Worm (Caenorhabditis elegans) whole organism, late embryonic: ENCODE measurements around the gene gst-7.
A peak's percentile ranks its signal among the peaks of the same experiment; 100 is the strongest.
"Not testable (repeated sequence)": the region's sequence is repeated elsewhere in the genome, so short reads cannot be mapped to it uniquely, and the experiment has no call there.

ENCODE experiments used
- C38D4.7 ChIP-seq: fragments of 200-800 bp; sonication (Bioruptor generic); optimal IDR thresholded peaks from 2 replicates; lab custom pipeline; 2018; ENCODE audit warnings: mild to moderate bottlenecking, missing genetic modification characterization, moderate library complexity, missing compliant biosample characterization
- F13H6.1 ChIP-seq: sonication (generic microtip); optimal IDR thresholded peaks from 2 replicates; lab custom pipeline; 2016; ENCODE audit warnings: missing genetic modification characterization, missing compliant biosample characterization
- Y22D7AL.16 ChIP-seq: sonication (generic microtip); optimal IDR thresholded peaks from 2 replicates; lab custom pipeline; 2016; ENCODE audit warnings: missing genetic modification characterization, missing compliant biosample characterization
- ama-1 ChIP-seq: fragments of 150-350 bp; optimal IDR thresholded peaks from 2 replicates; lab custom pipeline; 2014
- ceh-18 ChIP-seq: sonication (generic microtip); optimal IDR thresholded peaks from 2 replicates; lab custom pipeline; 2016; ENCODE audit warnings: missing genetic modification characterization, missing compliant biosample characterization
- ceh-2 ChIP-seq: sonication (generic microtip); optimal IDR thresholded peaks from 2 replicates; lab custom pipeline; 2016; ENCODE audit warnings: missing genotype, missing genetic modification characterization, missing compliant biosample characterization
- ceh-22 ChIP-seq: sonication (generic microtip); optimal IDR thresholded peaks from 2 replicates; lab custom pipeline; 2017; ENCODE audit warnings: missing biosample characterization, missing genetic modification characterization
- ceh-30 ChIP-seq: fragments of 150-350 bp; optimal IDR thresholded peaks from 2 replicates; lab custom pipeline; 2014; ENCODE audit warnings: missing biosample characterization, missing genetic modification characterization
- ceh-31 ChIP-seq: sonication (generic microtip); optimal IDR thresholded peaks from 2 replicates; lab custom pipeline; 2016; ENCODE audit warnings: missing genetic modification characterization, missing compliant biosample characterization
- ceh-45 ChIP-seq: fragments of 200-800 bp; sonication (Bioruptor generic); IDR thresholded peaks from 2 replicates; pipeline ENCODE4 v1.3.6; 2022; ENCODE audit warnings: missing genetic modification reagents, missing genetic modification characterization, missing compliant biosample characterization
- ceh-48 ChIP-seq: sonication (generic microtip); optimal IDR thresholded peaks from 2 replicates; lab custom pipeline; 2016; ENCODE audit warnings: missing genetic modification characterization, inconsistent platforms, missing compliant biosample characterization
- ceh-9 ChIP-seq: sonication (generic microtip); optimal IDR thresholded peaks from 2 replicates; lab custom pipeline; 2016; ENCODE audit warnings: mild to moderate bottlenecking, missing genetic modification characterization, inconsistent platforms, missing compliant biosample characterization
- che-1 ChIP-seq: sonication (generic microtip); optimal IDR thresholded peaks from 2 replicates; lab custom pipeline; 2016; ENCODE audit warnings: mild to moderate bottlenecking, missing genetic modification characterization, missing compliant biosample characterization
- dmd-4 ChIP-seq: sonication (generic microtip); optimal IDR thresholded peaks from 2 replicates; lab custom pipeline; 2016; ENCODE audit warnings: borderline replicate concordance, missing genetic modification characterization, missing compliant biosample characterization
- dve-1 ChIP-seq: sonication (generic microtip); optimal IDR thresholded peaks from 2 replicates; lab custom pipeline; 2017; ENCODE audit warnings: antibody characterized with exemption, mild to moderate bottlenecking, missing genetic modification characterization, missing compliant biosample characterization
- elt-2 ChIP-seq: sonication (generic microtip); optimal IDR thresholded peaks from 2 replicates; lab custom pipeline; 2016; ENCODE audit warnings: missing genetic modification reagents, missing genetic modification characterization, missing compliant biosample characterization
- elt-4 ChIP-seq: sonication (generic microtip); optimal IDR thresholded peaks from 2 replicates; lab custom pipeline; 2016; ENCODE audit warnings: missing genetic modification characterization, missing compliant biosample characterization
- ets-4 ChIP-seq: sonication (generic microtip); optimal IDR thresholded peaks from 2 replicates; lab custom pipeline; 2016; ENCODE audit warnings: missing genetic modification characterization, missing compliant biosample characterization
- fkh-10 ChIP-seq: fragments of 150-350 bp; optimal IDR thresholded peaks from 2 replicates; lab custom pipeline; 2014; ENCODE audit warnings: missing biosample characterization, missing genetic modification reagents, missing genetic modification characterization
- fkh-6 ChIP-seq: sonication (generic microtip); optimal IDR thresholded peaks from 2 replicates; lab custom pipeline; 2016; ENCODE audit warnings: missing genetic modification characterization, missing compliant biosample characterization
- gmeb-2 ChIP-seq: sonication (generic microtip); optimal IDR thresholded peaks from 2 replicates; lab custom pipeline; 2016; ENCODE audit warnings: missing genetic modification characterization, inconsistent platforms, missing compliant biosample characterization
- hlh-15 ChIP-seq: sonication (generic microtip); optimal IDR thresholded peaks from 2 replicates; lab custom pipeline; 2016; ENCODE audit warnings: missing genetic modification characterization, missing compliant biosample characterization
- hlh-30 ChIP-seq: sonication (generic microtip); optimal IDR thresholded peaks from 2 replicates; lab custom pipeline; 2017; ENCODE audit warnings: antibody characterized with exemption, missing genetic modification characterization, missing compliant biosample characterization; ENCODE audit not compliant: insufficient read depth
- hlh-8 ChIP-seq: sonication (generic microtip); optimal IDR thresholded peaks from 2 replicates; lab custom pipeline; 2016; ENCODE audit warnings: missing genotype, missing genetic modification characterization, missing compliant biosample characterization
- lin-11 ChIP-seq: fragments of 200-800 bp; sonication (Bioruptor generic); optimal IDR thresholded peaks from 2 replicates; lab custom pipeline; 2018; ENCODE audit warnings: mild to moderate bottlenecking, missing genetic modification characterization, missing compliant biosample characterization
- nfya-1 ChIP-seq: sonication (generic microtip); optimal IDR thresholded peaks from 2 replicates; lab custom pipeline; 2017; ENCODE audit warnings: missing genetic modification characterization, mild to moderate bottlenecking, missing compliant biosample characterization, antibody characterized with exemption, moderate library complexity
- nhr-232 ChIP-seq: sonication (generic microtip); optimal IDR thresholded peaks from 2 replicates; lab custom pipeline; 2016; ENCODE audit warnings: missing genetic modification characterization, missing compliant biosample characterization
- npax-4 ChIP-seq: sonication (generic microtip); optimal IDR thresholded peaks from 2 replicates; lab custom pipeline; 2016; ENCODE audit warnings: missing genetic modification characterization, missing compliant biosample characterization
- pag-3 ChIP-seq: sonication (generic microtip); optimal IDR thresholded peaks from 2 replicates; lab custom pipeline; 2016; ENCODE audit warnings: missing compliant biosample characterization, missing genetic modification characterization, borderline replicate concordance
- pax-1 ChIP-seq: fragments of 150-350 bp; optimal IDR thresholded peaks from 2 replicates; lab custom pipeline; 2014; ENCODE audit warnings: missing biosample characterization, missing genetic modification characterization
- rnt-1 ChIP-seq: sonication (generic microtip); optimal IDR thresholded peaks from 2 replicates; lab custom pipeline; 2016; ENCODE audit warnings: missing genetic modification characterization, missing compliant biosample characterization
- sdc-2 ChIP-seq: sonication (generic microtip); optimal IDR thresholded peaks from 2 replicates; lab custom pipeline; 2016; ENCODE audit warnings: missing genotype, missing genetic modification characterization, missing compliant biosample characterization
- sox-2 ChIP-seq: fragments of 200-800 bp; sonication (Bioruptor generic); IDR thresholded peaks from 2 replicates; pipeline ENCODE4 v1.3.6; 2022; ENCODE audit warnings: missing genetic modification reagents, missing genetic modification characterization, missing compliant biosample characterization
- sox-4 ChIP-seq: sonication (generic microtip); optimal IDR thresholded peaks from 2 replicates; lab custom pipeline; 2017; ENCODE audit warnings: mild to moderate bottlenecking, missing genetic modification characterization, inconsistent platforms, missing compliant biosample characterization
- tbx-2 ChIP-seq: sonication (generic microtip); optimal IDR thresholded peaks from 2 replicates; lab custom pipeline; 2016; ENCODE audit warnings: missing genetic modification characterization, missing compliant biosample characterization
- ttx-3 ChIP-seq: sonication (generic microtip); optimal IDR thresholded peaks from 2 replicates; lab custom pipeline; 2016; ENCODE audit warnings: missing genetic modification reagents, missing genetic modification characterization, missing compliant biosample characterization
- unc-42 ChIP-seq: sonication (generic microtip); optimal IDR thresholded peaks from 2 replicates; lab custom pipeline; 2016; ENCODE audit warnings: missing genotype, missing genetic modification characterization, missing compliant biosample characterization
- unc-55 ChIP-seq: sonication (generic microtip); optimal IDR thresholded peaks from 2 replicates; lab custom pipeline; 2017; ENCODE audit warnings: missing biosample characterization, missing genetic modification reagents, missing genetic modification characterization
- unc-86 ChIP-seq: sonication (generic microtip); optimal IDR thresholded peaks from 2 replicates; lab custom pipeline; 2016; ENCODE audit warnings: missing genetic modification characterization, missing compliant biosample characterization
- ztf-16 ChIP-seq: sonication (generic microtip); optimal IDR thresholded peaks from 2 replicates; lab custom pipeline; 2017; ENCODE audit warnings: missing genetic modification characterization, missing compliant biosample characterization

gst-7 gene

ce11 chrII:4898529-4898928, 16.7 kb downstream of the gst-7 start, which contains the start of gene msp-32:
Gene msp-32, plus strand, starts transcription at chrII:4898829.
- TF ChIP-seq fkh-10 (GFP tag; lab: Kevin White, UChicago); unc-86 (tag; lab: Kevin White, UChicago); ama-1: not testable (repeated sequence)

DNA sequence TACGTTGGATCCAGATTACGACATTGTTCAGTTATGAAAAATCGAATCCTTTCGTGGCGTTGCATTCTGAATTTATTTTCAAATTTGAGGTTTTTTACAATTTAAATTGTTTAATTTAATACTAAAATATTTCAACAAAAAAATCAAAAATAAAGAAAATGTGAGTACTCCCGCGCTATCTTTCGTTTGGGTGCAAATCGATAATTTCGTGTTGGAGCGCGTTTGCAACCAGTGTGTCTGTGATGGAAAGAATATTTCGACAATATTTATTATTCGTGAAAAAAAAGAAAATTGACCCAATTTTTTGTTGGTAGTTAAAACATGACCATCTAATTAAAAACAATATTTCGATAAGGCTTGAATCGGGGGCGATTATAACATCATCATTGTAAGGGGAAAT, 20.2 kb downstream of the gst-7 start, which contains the start of gene R05F9.9:
Gene R05F9.9, minus strand, starts transcription at position 66 of the 400 bp plus-strand sequence.
- TF ChIP-seq pax-1 (tag; lab: Kevin White, UChicago) (no peak), sox-2 (GFP tag; lab: Robert Waterston, UW) (no peak), ceh-45 (no peak), ztf-16 (tag; lab: Kevin White, UChicago) (no peak), pag-3 (no peak), hlh-8 (tag; lab: Kevin White, UChicago) (no peak), lin-11 (tag; lab: Kevin White, UChicago) (no peak), elt-2 (tag; lab: Kevin White, UChicago) (peak; percentile 35), F13H6.1 (no peak), hlh-15 (tag; lab: Kevin White, UChicago) (no peak), fkh-10 (GFP tag; lab: Kevin White, UChicago) (no peak), Y22D7AL.16 (tag; lab: Kevin White, UChicago) (no peak), ceh-48 (tag; lab: Kevin White, UChicago) (peak; percentile 79)

DNA sequence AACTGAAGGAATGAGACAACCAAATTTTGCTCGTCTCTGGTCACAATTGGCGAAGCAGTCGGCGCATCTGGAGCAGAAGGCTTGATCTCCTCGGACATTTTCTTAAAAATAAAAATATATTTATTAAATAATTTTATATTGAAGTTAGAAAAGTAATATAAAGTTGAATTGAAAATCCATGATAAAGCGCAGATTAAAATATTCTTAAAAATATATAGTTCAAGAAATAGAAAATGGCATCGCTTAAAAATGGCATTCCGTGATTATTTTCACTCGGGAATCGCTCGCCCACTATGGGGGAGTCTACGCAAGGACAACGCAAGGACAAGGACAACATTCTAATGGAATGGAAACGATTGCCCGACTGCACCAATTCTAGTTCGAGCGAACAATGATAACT, 21.8 kb downstream of the gst-7 start, which contains the start of gene sgt-1:
Gene sgt-1, minus strand, starts transcription at position 101 of the 400 bp plus-strand sequence.
- not testable (repeated sequence) for TF ChIP-seq sdc-2 (tag; lab: Kevin White, UChicago); C38D4.7 (GFP tag; lab: Kevin White, UChicago); fkh-6 (tag; lab: Kevin White, UChicago)

DNA sequence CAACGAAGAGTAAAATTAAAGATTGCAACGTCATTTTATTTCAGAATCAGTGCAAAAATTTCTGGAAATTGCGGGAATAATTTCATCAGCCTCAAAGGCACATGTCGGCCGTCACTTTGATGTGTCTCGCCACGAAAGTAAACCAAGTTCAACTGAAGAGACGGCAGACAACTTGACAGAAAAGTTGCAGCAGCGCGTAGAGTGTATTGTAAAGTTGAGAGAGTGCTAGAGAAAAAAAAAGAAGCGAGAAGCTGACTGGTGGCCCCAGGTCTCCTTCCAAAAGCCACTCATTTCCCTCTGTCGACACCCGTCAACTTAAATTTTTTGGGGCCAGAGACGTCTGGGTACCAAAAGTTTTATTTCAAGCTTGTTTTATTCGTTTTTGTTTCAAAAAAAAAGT, 22.4 kb downstream of the gst-7 start:
- TF ChIP-seq npax-4 (tag; lab: Kevin White, UChicago) (no peak), ets-4 (tag; lab: Kevin White, UChicago) (peak; percentile 1), dve-1 (peak; percentile 44), ceh-2 (tag; lab: Kevin White, UChicago) (no peak), rnt-1 (tag; lab: Kevin White, UChicago) (peak; percentile 70), ceh-30 (tag; lab: Kevin White, UChicago) (peak; percentile 47), elt-2 (tag; lab: Kevin White, UChicago) (peak; percentile 7), ceh-18 (tag; lab: Kevin White, UChicago) (peak; percentile 47), unc-42 (tag; lab: Kevin White, UChicago) (peak; percentile 86), nhr-232 (tag; lab: Kevin White, UChicago) (no peak), nfya-1 (peak; percentile 87), ttx-3 (no peak), tbx-2 (peak; percentile 34), unc-55 (GFP tag; lab: Kevin White, UChicago) (peak; percentile 98), hlh-30 (tag; lab: Kevin White, UChicago) (peak; percentile 56), unc-86 (tag; lab: Kevin White, UChicago) (no peak), che-1 (tag; lab: Kevin White, UChicago) (no peak), ceh-31 (tag; lab: Kevin White, UChicago) (peak; percentile 64)

ce11 chrII:4904778-4905177, 22.9 kb downstream of the gst-7 start, which contains the start of gene btbd-10:
Gene btbd-10, plus strand, starts transcription at chrII:4905008.
- TF ChIP-seq sox-4, result no peak
- no peak for TF ChIP-seq ttx-3
- TF ChIP-seq nfya-1, result no peak
- TF ChIP-seq hlh-15 (tag; lab: Kevin White, UChicago), result no peak
- no peak for TF ChIP-seq unc-42 (tag; lab: Kevin White, UChicago)
- TF ChIP-seq C38D4.7 (GFP tag; lab: Kevin White, UChicago), result no peak
- no peak for TF ChIP-seq ztf-16 (tag; lab: Kevin White, UChicago)
- no peak for TF ChIP-seq dmd-4 (tag; lab: Kevin White, UChicago)
- no peak for TF ChIP-seq ceh-2 (tag; lab: Kevin White, UChicago)
- no peak for TF ChIP-seq npax-4 (tag; lab: Kevin White, UChicago)
- TF ChIP-seq sox-2 (GFP tag; lab: Robert Waterston, UW), result no peak
- no peak for TF ChIP-seq elt-4 (tag; lab: Kevin White, UChicago)
- TF ChIP-seq ceh-22 (tag; lab: Kevin White, UChicago), result no peak
- no peak for TF ChIP-seq ceh-9 (tag; lab: Kevin White, UChicago)
- TF ChIP-seq fkh-10 (GFP tag; lab: Kevin White, UChicago), result no peak
- TF ChIP-seq gmeb-2 (tag; lab: Kevin White, UChicago), result no peak
